Worm (Caenorhabditis elegans): ENCODE data around the gene T06D8.9.

ce11 chrII:11290109-11290784, 50.9 kb downstream of the T06D8.9 start, which contains the start of gene C47G2.3:
- no peak for TF ChIP-seq ztf-23 (GFP tag; IDR thresholded peaks at IDR 0.05)
- TF ChIP-seq ztf-29 (GFP tag; IDR thresholded peaks at IDR 0.05): no peak
- TF ChIP-seq flt-1 (GFP tag; IDR thresholded peaks at IDR 0.05): no peak
- TF ChIP-seq cog-1 (tag; optimal IDR thresholded peaks at IDR 0.05): no peak
- TF ChIP-seq med-1 (GFP tag; optimal IDR thresholded peaks at IDR 0.05; ENCODE audit: insufficient read depth): no peak
- no peak for TF ChIP-seq klf-2 (GFP tag; conservative IDR thresholded peaks at IDR 0.05)

All from whole organism, midembryonic.